Fruit fly (Drosophila melanogaster) whole organism, embryonic: Measurements from ENCODE around the gene hll.

Experiments
- Adf1 ChIP-seq: fragments of 200-800 bp; sonication (Bioruptor generic); IDR thresholded peaks from 2 replicates; pipeline ENCODE4 v1.3.6; 2022; ENCODE audit warnings: missing biosample characterization, missing genetic modification characterization
- CG10431 ChIP-seq: fragments of 200-800 bp; sonication (Bioruptor generic); optimal IDR thresholded peaks from 3 replicates; lab custom pipeline; 2018; ENCODE audit warnings: missing biosample characterization, mild to moderate bottlenecking, missing genetic modification characterization
- CG10543 ChIP-seq: fragments of 200-800 bp; sonication (Bioruptor generic); optimal IDR thresholded peaks from 3 replicates; lab custom pipeline; 2017; ENCODE audit warnings: missing biosample characterization, mild to moderate bottlenecking, missing genetic modification characterization, moderate library complexity
- CG11093 ChIP-seq: fragments of 200-800 bp; sonication (Bioruptor generic); IDR thresholded peaks from 3 replicates; pipeline ENCODE4 v1.3.6; 2022; ENCODE audit warnings: missing biosample characterization, missing genetic modification characterization
- CG13894 ChIP-seq: fragments of 200-800 bp; sonication (Bioruptor generic); optimal IDR thresholded peaks from 3 replicates; lab custom pipeline; 2018; ENCODE audit warnings: missing biosample characterization, mild to moderate bottlenecking, missing genetic modification characterization, moderate library complexity
- CG1603 ChIP-seq: fragments of 200-800 bp; sonication (Bioruptor generic); optimal IDR thresholded peaks from 2 replicates; lab custom pipeline; 2019; ENCODE audit warnings: missing biosample characterization, mild to moderate bottlenecking, missing genetic modification characterization, moderate library complexity
- CG17186 ChIP-seq: fragments of 200-800 bp; sonication (Bioruptor generic); optimal IDR thresholded peaks from 3 replicates; lab custom pipeline; 2017; ENCODE audit warnings: missing biosample characterization, missing genetic modification reagents, missing genetic modification characterization
- CG18599 ChIP-seq: fragments of 200-800 bp; sonication (Bioruptor generic); optimal IDR thresholded peaks from 3 replicates; lab custom pipeline; 2017; ENCODE audit warnings: missing biosample characterization, missing genetic modification characterization, mild to moderate bottlenecking, moderate library complexity, missing genetic modification reagents
- CG18764 ChIP-seq: fragments of 200-800 bp; sonication (Bioruptor generic); optimal IDR thresholded peaks from 3 replicates; lab custom pipeline; 2016; ENCODE audit warnings: missing biosample characterization, missing genetic modification characterization
- CG2712 ChIP-seq: fragments of 200-800 bp; optimal IDR thresholded peaks from 3 replicates; lab custom pipeline; 2019; ENCODE audit warnings: missing biosample characterization, mild to moderate bottlenecking, missing genetic modification characterization, moderate library complexity
- CG3281 ChIP-seq: fragments of 200-800 bp; sonication (Bioruptor generic); optimal IDR thresholded peaks from 3 replicates; lab custom pipeline; 2017; ENCODE audit warnings: missing biosample characterization, mild to moderate bottlenecking, missing genetic modification characterization
- CG34376 ChIP-seq: fragments of 200-800 bp; sonication (Bioruptor generic); optimal IDR thresholded peaks from 2 replicates; lab custom pipeline; 2018; ENCODE audit warnings: missing biosample characterization, mild to moderate bottlenecking, missing genetic modification characterization
- CG4820 ChIP-seq: fragments of 200-800 bp; sonication (Bioruptor generic); optimal IDR thresholded peaks from 3 replicates; lab custom pipeline; 2016; ENCODE audit warnings: missing biosample characterization, missing genetic modification characterization
- CG5245 ChIP-seq: fragments of 200-800 bp; sonication (Bioruptor generic); optimal IDR thresholded peaks from 3 replicates; lab custom pipeline; 2016; ENCODE audit warnings: missing biosample characterization, missing genetic modification characterization
- CG8478 ChIP-seq: fragments of >200 bp; optimal IDR thresholded peaks from 2 replicates; lab custom pipeline; 2018
- CTCF ChIP-seq: fragments of 200-800 bp; sonication (Bioruptor generic); optimal IDR thresholded peaks from 2 replicates; lab custom pipeline; 2017; ENCODE audit warnings: missing biosample characterization, mild to moderate bottlenecking, missing genetic modification characterization, moderate library complexity
- Dad ChIP-seq: fragments of 200-800 bp; sonication (Bioruptor generic); optimal IDR thresholded peaks from 3 replicates; lab custom pipeline; 2016; ENCODE audit warnings: missing biosample characterization, missing genetic modification characterization
- Dll ChIP-seq: fragments of 200-800 bp; sonication (Bioruptor generic); IDR thresholded peaks from 4 replicates; pipeline ENCODE4 v1.3.6; 2022; ENCODE audit warnings: missing biosample characterization, missing genetic modification characterization; ENCODE audit not compliant: partially characterized antibody
- Fer3 ChIP-seq: fragments of 200-800 bp; sonication (Bioruptor generic); optimal IDR thresholded peaks from 2 replicates; lab custom pipeline; 2018; ENCODE audit warnings: missing biosample characterization, mild to moderate bottlenecking, missing genetic modification characterization, moderate library complexity
- GATAe ChIP-seq: fragments of 200-800 bp; sonication (Bioruptor generic); conservative IDR thresholded peaks from 2 replicates; pipeline ENCODE4 v1.3.6; 2022; ENCODE audit warnings: missing biosample characterization, missing genetic modification characterization
- Hmx ChIP-seq: fragments of 200-800 bp; sonication (Bioruptor generic); optimal IDR thresholded peaks from 2 replicates; lab custom pipeline; 2016; ENCODE audit warnings: missing biosample characterization, missing genetic modification characterization
- Hr39 ChIP-seq: fragments of >200 bp; optimal IDR thresholded peaks from 2 replicates; lab custom pipeline; 2017
- Lpt ChIP-seq: fragments of >200 bp; optimal IDR thresholded peaks from 2 replicates; lab custom pipeline; 2018; ENCODE audit warnings: missing biosample characterization, missing genetic modification characterization
- Med ChIP-seq: fragments of 200-800 bp; sonication (Bioruptor generic); peaks from one replicate; lab custom pipeline; 2016; ENCODE audit warnings: missing biosample characterization, missing genetic modification characterization, mild to moderate bottlenecking, inconsistent platforms, moderate library complexity
- Ptx1 ChIP-seq: fragments of 200-800 bp; sonication (Bioruptor generic); IDR thresholded peaks from 2 replicates; pipeline ENCODE4 v1.3.6; 2022; ENCODE audit warnings: missing biosample characterization, missing genetic modification characterization
- Xrp1 ChIP-seq: fragments of 200-800 bp; sonication (Bioruptor generic); IDR thresholded peaks from 2 replicates; pipeline ENCODE4 v1.3.6; 2022; ENCODE audit warnings: missing biosample characterization, missing genetic modification characterization
- ab ChIP-seq: fragments of 200-800 bp; sonication (Bioruptor generic); optimal IDR thresholded peaks from 2 replicates; lab custom pipeline; 2016; ENCODE audit warnings: missing biosample characterization, missing genetic modification characterization
- al ChIP-seq: fragments of 200-800 bp; sonication (Bioruptor generic); IDR thresholded peaks from 2 replicates; pipeline ENCODE4 v1.3.6; 2022; ENCODE audit warnings: missing biosample characterization, missing genetic modification characterization
- aop ChIP-seq: fragments of 200-800 bp; sonication (Bioruptor generic); IDR thresholded peaks from 2 replicates; pipeline ENCODE4 v1.3.6; 2022; ENCODE audit warnings: missing biosample characterization, missing genetic modification characterization
- ash1 ChIP-seq: fragments of 200-800 bp; sonication (Bioruptor generic); optimal IDR thresholded peaks from 2 replicates; lab custom pipeline; 2018; ENCODE audit warnings: missing biosample characterization, mild to moderate bottlenecking, missing genetic modification characterization
- crp ChIP-seq, 2 experiments: fragments of 200-800 bp; sonication (Bioruptor generic); optimal IDR thresholded peaks; 2 replicates in 1 of 2; 3 replicates in 1 of 2; lab custom pipeline; 2017; ENCODE audit warnings: missing biosample characterization in 2 of 2, missing genetic modification characterization in 2 of 2, mild to moderate bottlenecking in 1 of 2, moderate library complexity in 1 of 2
- cwo ChIP-seq: fragments of 200-800 bp; sonication (Bioruptor generic); optimal IDR thresholded peaks from 3 replicates; lab custom pipeline; 2017; ENCODE audit warnings: missing biosample characterization, missing genetic modification characterization, mild to moderate bottlenecking, moderate library complexity, missing genetic modification reagents
- danr ChIP-seq: fragments of 200-800 bp; sonication (Bioruptor generic); IDR thresholded peaks from 2 replicates; pipeline ENCODE4 v1.3.6; 2022; ENCODE audit warnings: missing biosample characterization, missing genetic modification characterization
- exex ChIP-seq: fragments of 200-800 bp; sonication (Bioruptor generic); optimal IDR thresholded peaks from 4 replicates; lab custom pipeline; 2018; ENCODE audit warnings: missing biosample characterization, mild to moderate bottlenecking, missing genetic modification characterization, moderate library complexity
- grn ChIP-seq: fragments of 200-800 bp; sonication (Bioruptor generic); optimal IDR thresholded peaks from 3 replicates; lab custom pipeline; 2017; ENCODE audit warnings: missing biosample characterization, missing genetic modification characterization
- kah ChIP-seq: fragments of 200-800 bp; sonication (Bioruptor generic); optimal IDR thresholded peaks from 2 replicates; lab custom pipeline; 2018; ENCODE audit warnings: missing biosample characterization, mild to moderate bottlenecking, missing genetic modification characterization
- kay ChIP-seq: fragments of 200-800 bp; sonication (Bioruptor generic); optimal IDR thresholded peaks from 2 replicates; lab custom pipeline; 2016; ENCODE audit warnings: missing biosample characterization, missing genetic modification characterization
- lab ChIP-seq: fragments of 200-800 bp; sonication (Bioruptor generic); optimal IDR thresholded peaks from 3 replicates; lab custom pipeline; 2017; ENCODE audit warnings: missing biosample characterization, missing genetic modification characterization, mild to moderate bottlenecking, moderate library complexity, missing genetic modification reagents
- mirr ChIP-seq: fragments of 200-800 bp; sonication (Bioruptor generic); optimal IDR thresholded peaks from 3 replicates; lab custom pipeline; 2018; ENCODE audit warnings: missing biosample characterization, mild to moderate bottlenecking, missing genetic modification characterization
- mld ChIP-seq: fragments of 200-800 bp; sonication (Bioruptor generic); IDR thresholded peaks from 3 replicates; pipeline ENCODE4 v1.3.6; 2022; ENCODE audit warnings: missing biosample characterization, missing genetic modification characterization; ENCODE audit not compliant: partially characterized antibody
- nerfin-1 ChIP-seq: fragments of 200-800 bp; sonication (Bioruptor generic); optimal IDR thresholded peaks from 3 replicates; lab custom pipeline; 2019; ENCODE audit warnings: missing biosample characterization, mild to moderate bottlenecking, missing genetic modification characterization, moderate library complexity
- onecut ChIP-seq: fragments of 200-800 bp; sonication (Bioruptor generic); IDR thresholded peaks from 2 replicates; pipeline ENCODE4 v1.3.6; 2022; ENCODE audit warnings: missing biosample characterization, missing genetic modification characterization
- pfk ChIP-seq: fragments of 200-800 bp; sonication (Bioruptor generic); optimal IDR thresholded peaks from 2 replicates; lab custom pipeline; 2018; ENCODE audit warnings: missing biosample characterization, mild to moderate bottlenecking, missing genetic modification characterization, moderate library complexity
- sens ChIP-seq: fragments of 200-800 bp; sonication (Bioruptor generic); peaks from one replicate; lab custom pipeline; 2016; ENCODE audit warnings: missing biosample characterization, missing genetic modification characterization
- sens-2 ChIP-seq: fragments of 200-800 bp; sonication (Bioruptor generic); IDR thresholded peaks from 2 replicates; pipeline ENCODE4 v1.3.6; 2022; ENCODE audit warnings: missing biosample characterization, missing genetic modification characterization
- stc ChIP-seq: fragments of 200-800 bp; sonication (Bioruptor generic); IDR thresholded peaks from 2 replicates; pipeline ENCODE4 v1.3.6; 2022; ENCODE audit warnings: missing biosample characterization, missing genetic modification characterization
- sug ChIP-seq: fragments of 200-800 bp; optimal IDR thresholded peaks from 2 replicates; lab custom pipeline; 2019; ENCODE audit warnings: missing biosample characterization, mild to moderate bottlenecking, missing genetic modification characterization, moderate library complexity
- tna ChIP-seq: fragments of 200-800 bp; sonication (Bioruptor generic); IDR thresholded peaks from 2 replicates; pipeline ENCODE4 v1.3.6; 2022; ENCODE audit warnings: missing biosample characterization, missing genetic modification characterization; ENCODE audit not compliant: partially characterized antibody
- zfh1 ChIP-seq: fragments of 200-800 bp; sonication (Bioruptor generic); IDR thresholded peaks from 3 replicates; pipeline ENCODE4 v1.3.6; 2022; ENCODE audit warnings: missing biosample characterization, missing genetic modification characterization

The hll gene

dm6 chr2L:14011591-14012303 lies 15.1 kb upstream of the hll start (continued):
- peak; percentile 75 for TF ChIP-seq Ptx1 (GFP tag; lab: Robert Waterston, UW)

- peak; percentile 66 for TF ChIP-seq CG13894 (tag; lab: Kevin White, UChicago)
- TF ChIP-seq Dad, result no peak
- TF ChIP-seq stc (GFP tag; lab: Robert Waterston, UW), result no peak
- 0 out of 2 replicates have a peak, but pooled peaks have one; percentile 20 for TF ChIP-seq Xrp1 (GFP tag; lab: Robert Waterston, UW)
- TF ChIP-seq tna (GFP tag; lab: Robert Waterston, UW), result no peak
- TF ChIP-seq CG18599 (GFP tag; lab: Kevin White, UChicago), result no peak
- peak; percentile 80 for TF ChIP-seq CG34376 (GFP tag; lab: Kevin White, UChicago)
- TF ChIP-seq grn, result peak; percentile 90
- no peak for TF ChIP-seq Dll (GFP tag; lab: Robert Waterston, UW)
- TF ChIP-seq CG8478 (lab: Kevin White, UChicago), result no peak
- no peak for TF ChIP-seq CG5245 (GFP tag; lab: Kevin White, UChicago)
- TF ChIP-seq CG10431 (GFP tag; lab: Kevin White, UChicago), result no peak
- no peak for TF ChIP-seq CG4820
- TF ChIP-seq Lpt (GFP tag; lab: Kevin White, UChicago), result no peak
- TF ChIP-seq GATAe, result peak; percentile 40; the same call in 1 of the 2 replicates
- TF ChIP-seq Hr39 (lab: Kevin White, UChicago), result no peak
- TF ChIP-seq exex (tag; lab: Kevin White, UChicago), result peak; percentile 84
- peak; percentile 31 for TF ChIP-seq mirr (GFP tag; lab: Kevin White, UChicago)
- peak; percentile 41 for TF ChIP-seq cwo (GFP tag; lab: Kevin White, UChicago)
- TF ChIP-seq sens-2 (GFP tag; lab: Robert Waterston, UW), result 0 out of 2 replicates have a peak, but pooled peaks have one; percentile 46
- TF ChIP-seq CG18764, result no peak
- peak; percentile 43 for TF ChIP-seq Med (GFP tag; lab: Kevin White, UChicago)
- TF ChIP-seq Hmx (GFP tag; lab: Kevin White, UChicago), result no peak
- TF ChIP-seq danr (GFP tag; lab: Robert Waterston, UW), result no peak
- no peak for TF ChIP-seq CG10543
- TF ChIP-seq onecut, result peak; percentile 63; the same call in 1 of the 2 replicates
- TF ChIP-seq crp (GFP tag; optimal IDR thresholded peaks at IDR 0.05; lab: Kevin White, UChicago), result no peak
- no peak for TF ChIP-seq kay
- no peak for TF ChIP-seq pfk
- no peak for TF ChIP-seq ab
- no peak for TF ChIP-seq aop (GFP tag; lab: Robert Waterston, UW)
- TF ChIP-seq CG1603 (tag; lab: Kevin White, UChicago), result no peak
- TF ChIP-seq kah (GFP tag; lab: Kevin White, UChicago), result no peak
- TF ChIP-seq CTCF, result no peak
- no peak for TF ChIP-seq CG17186
- TF ChIP-seq sug, result peak; percentile 31
- TF ChIP-seq, all 482 proteins: peak for 12
Measured at dm6 chr2L:14012304-14013054, 14.3 kb upstream of the hll start, which contains the start of gene bgm. Gene bgm, plus strand, starts transcription at chr2L:14013004.

dm6 chr2L:14013478-14013877 lies 13.3 kb upstream of the hll start:
- TF ChIP-seq al, result 0 out of 2 replicates have a peak, but pooled peaks have one; percentile 21
- TF ChIP-seq ash1, result no peak
- peak; percentile 96 for TF ChIP-seq GATAe
- peak; percentile 41 for TF ChIP-seq lab
- TF ChIP-seq CG11093, result 0 out of 3 replicates have a peak, but pooled peaks have one; percentile 20
- no peak for TF ChIP-seq CG2712
- peak; percentile 22 for TF ChIP-seq CG3281 (GFP tag; lab: Kevin White, UChicago)
- peak; percentile 96 for TF ChIP-seq Adf1 (GFP tag; lab: Robert Waterston, UW)
- TF ChIP-seq nerfin-1, result no peak
- peak; percentile 64 for TF ChIP-seq sens (GFP tag; lab: Kevin White, UChicago)
- TF ChIP-seq mld (GFP tag; lab: Robert Waterston, UW), result no peak
- TF ChIP-seq Fer3 (tag; lab: Kevin White, UChicago), result peak; percentile 14
- TF ChIP-seq zfh1, result peak; percentile 57; the same call in 1 of the 3 replicates
